Worm (Caenorhabditis elegans) whole organism, late embryonic: Measurements from ENCODE around the gene fis-2.

Experiments used
- ceh-14 ChIP-seq: sonication (generic microtip); optimal IDR thresholded peaks from 2 replicates; lab custom pipeline; 2016; ENCODE audit warnings: missing genotype, missing genetic modification characterization, missing compliant biosample characterization
- hlh-8 ChIP-seq: sonication (generic microtip); optimal IDR thresholded peaks from 2 replicates; lab custom pipeline; 2016; ENCODE audit warnings: missing genotype, missing genetic modification characterization, missing compliant biosample characterization
- nhr-11 ChIP-seq: fragments of 150-350 bp; optimal IDR thresholded peaks from 2 replicates; lab custom pipeline; 2014; ENCODE audit warnings: missing biosample characterization, missing genetic modification characterization
- pax-1 ChIP-seq: fragments of 150-350 bp; optimal IDR thresholded peaks from 2 replicates; lab custom pipeline; 2014; ENCODE audit warnings: missing biosample characterization, missing genetic modification characterization
- pha-2 ChIP-seq: sonication (generic microtip); optimal IDR thresholded peaks from 2 replicates; lab custom pipeline; 2017; ENCODE audit warnings: mild to moderate bottlenecking, missing genetic modification characterization, missing compliant biosample characterization
- pha-4 ChIP-seq: fragments of 150-350 bp; optimal IDR thresholded peaks from 2 replicates; lab custom pipeline; 2018; ENCODE audit warnings: missing biosample characterization, missing genetic modification reagents, missing genetic modification characterization
- tbx-2 ChIP-seq: sonication (generic microtip); optimal IDR thresholded peaks from 2 replicates; lab custom pipeline; 2016; ENCODE audit warnings: missing genetic modification characterization, missing compliant biosample characterization
- unc-42 ChIP-seq: sonication (generic microtip); optimal IDR thresholded peaks from 2 replicates; lab custom pipeline; 2016; ENCODE audit warnings: missing genotype, missing genetic modification characterization, missing compliant biosample characterization

DNA sequence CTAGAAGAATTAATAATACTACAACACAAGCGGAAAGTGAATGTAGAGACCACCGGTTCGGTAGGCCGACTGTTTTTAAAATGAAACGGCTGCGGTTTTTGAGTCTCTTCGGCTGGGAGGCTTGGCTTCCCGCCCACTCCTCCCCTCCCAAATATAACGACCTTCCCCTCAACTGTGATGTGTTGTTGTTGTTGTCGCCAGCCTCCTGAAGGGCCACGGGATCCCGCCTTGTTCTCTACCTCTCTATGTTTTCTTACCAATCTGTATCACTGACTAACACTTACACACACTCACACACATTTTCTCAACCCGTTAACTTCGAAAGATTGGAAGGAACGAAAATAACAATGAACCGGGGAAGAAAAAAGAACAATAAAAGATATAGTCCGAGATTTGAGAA is 51.5 kb downstream of the fis-2 start:
- TF ChIP-seq pax-1 (tag; lab: Kevin White, UChicago) = no peak
- TF ChIP-seq tbx-2 (tag; lab: Kevin White, UChicago) = no peak
- TF ChIP-seq pha-2 (tag; lab: Kevin White, UChicago) = no peak
- TF ChIP-seq hlh-8 = no peak
- no peak for TF ChIP-seq nhr-11 (tag; lab: Kevin White, UChicago)
- no peak for TF ChIP-seq unc-42 (tag; lab: Kevin White, UChicago)
- TF ChIP-seq pha-4 (tag; lab: Kevin White, UChicago) = no peak
- no peak for TF ChIP-seq ceh-14 (tag; lab: Kevin White, UChicago)
